Fruit fly (Drosophila melanogaster): Measurements from ENCODE around the gene rtet.
A peak's percentile ranks its signal among the peaks of the same experiment; 100 is the strongest.

rtet gene

DNA sequence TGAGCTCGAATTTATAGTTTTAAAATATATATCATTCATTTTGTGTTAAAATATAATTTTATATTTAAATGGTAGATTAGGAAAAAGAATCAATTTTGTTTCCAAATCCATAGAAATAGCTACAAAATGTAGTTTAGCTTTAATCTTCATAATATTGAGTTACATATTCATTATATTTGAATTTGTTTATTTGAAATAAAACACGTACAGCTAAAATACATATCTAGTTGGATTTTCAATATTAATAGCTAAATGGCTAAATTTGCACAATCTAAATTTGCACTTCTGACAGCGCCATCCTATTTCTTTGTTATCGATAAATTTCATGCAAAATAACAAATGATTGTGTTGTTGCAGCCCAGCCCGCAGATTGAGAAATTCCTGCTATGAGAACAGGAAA lies 25.7 kb downstream of the rtet start, which contains the start of gene Usp8 (continued):
- TF ChIP-seq insv (GFP tag; optimal IDR thresholded peaks at IDR 0.05) (peak in 1 of 2 experiments; percentile 26), Ssrp (tag; optimal IDR thresholded peaks at IDR 0.05) (peak; percentile 44), Dad (GFP tag; optimal IDR thresholded peaks at IDR 0.05) (no peak), CG7745 (tag; optimal IDR thresholded peaks at IDR 0.05) (no peak), CG13894 (tag; optimal IDR thresholded peaks at IDR 0.05) (no peak), CG2712 (tag; optimal IDR thresholded peaks at IDR 0.05) (peak; percentile 66), CG9876 (GFP tag; optimal IDR thresholded peaks at IDR 0.05) (no peak), dysf (GFP tag; IDR thresholded peaks at IDR 0.05) (0 out of 3 replicates have a peak, but pooled peaks have one; percentile 40), ewg (GFP tag; optimal IDR thresholded peaks at IDR 0.05) (no peak), CoRest (tag; optimal IDR thresholded peaks at IDR 0.05) (peak; percentile 68), lilli (GFP tag; optimal IDR thresholded peaks at IDR 0.05) (peak; percentile 18), abd-A (tag; optimal IDR thresholded peaks at IDR 0.05) (no peak), CG10274 (GFP tag; optimal IDR thresholded peaks at IDR 0.05) (no peak), CG2199 (GFP tag; IDR thresholded peaks at IDR 0.05) (no peak), caup (GFP tag; optimal IDR thresholded peaks at IDR 0.05; ENCODE audit: severe bottlenecking) (no peak), CG34376 (GFP tag; optimal IDR thresholded peaks at IDR 0.05) (no peak), E2f2 (GFP tag; IDR thresholded peaks at IDR 0.05) (peak; percentile 14; the same call in 1 of the 2 replicates), row (GFP tag; IDR thresholded peaks at IDR 0.05) (peak; percentile 80), ranshi (GFP tag; IDR thresholded peaks at IDR 0.05) (no peak), CG9817 (tag; optimal IDR thresholded peaks at IDR 0.05) (peak; percentile 24), CG15601 (tag; optimal IDR thresholded peaks at IDR 0.05) (peak; percentile 1), Rfx (GFP tag; IDR thresholded peaks at IDR 0.05) (peak; percentile 33; the same call in 1 of the 2 replicates), CG13424 (tag; optimal IDR thresholded peaks at IDR 0.05) (peak; percentile 62), CG3065 (GFP tag; optimal IDR thresholded peaks at IDR 0.05) (no peak), CG2116 (GFP tag; optimal IDR thresholded peaks at IDR 0.05) (peak; percentile 74), CG13775 (GFP tag; optimal IDR thresholded peaks at IDR 0.05) (peak; percentile 62), mam (GFP tag; optimal IDR thresholded peaks at IDR 0.05) (no peak), CG15073 (GFP tag; optimal IDR thresholded peaks at IDR 0.05) (no peak), Fer3 (tag; optimal IDR thresholded peaks at IDR 0.05) (peak; percentile 23), CG12659 (GFP tag; optimal IDR thresholded peaks at IDR 0.05) (peak; percentile 51), Ptx1 (GFP tag; IDR thresholded peaks at IDR 0.05) (peak; percentile 25; the same call in 1 of the 2 replicates), CTCF (GFP tag; optimal IDR thresholded peaks at IDR 0.05) (peak; percentile 9), sug (tag; optimal IDR thresholded peaks at IDR 0.05) (peak; percentile 49), CG18262 (tag; optimal IDR thresholded peaks at IDR 0.05) (peak; percentile 60), CG9932 (GFP tag; IDR thresholded peaks at IDR 0.05) (peak; percentile 46; the same call in 1 of the 2 replicates), Oli (tag; optimal IDR thresholded peaks at IDR 0.05) (peak; percentile 11), YL-1 (GFP tag; optimal IDR thresholded peaks at IDR 0.05) (peak; percentile 20), MBD-R2 (GFP tag; IDR thresholded peaks at IDR 0.05) (peak; percentile 43; the same call in 1 of the 2 replicates), CG8924 (tag; optimal IDR thresholded peaks at IDR 0.05) (peak; percentile 70), CG15696 (tag; optimal IDR thresholded peaks at IDR 0.05) (peak; percentile 37), CG3995 (GFP tag; optimal IDR thresholded peaks at IDR 0.05) (no peak), dpn (GFP tag; optimal IDR thresholded peaks at IDR 0.05) (peak in 1 of 2 experiments; percentile 22), Blimp-1 (GFP tag; optimal IDR thresholded peaks at IDR 0.05) (no peak), B-H2 (GFP tag; optimal IDR thresholded peaks at IDR 0.05) (no peak), pnt (GFP tag; optimal IDR thresholded peaks at IDR 0.05) (no peak), CG18619 (GFP tag; optimal IDR thresholded peaks at IDR 0.05) (peak; percentile 8), Optix (GFP tag; IDR thresholded peaks at IDR 0.05) (no peak), CG17829 (tag; optimal IDR thresholded peaks at IDR 0.05) (peak; percentile 23), CG30403 (GFP tag; optimal IDR thresholded peaks at IDR 0.05) (peak; percentile 65), slbo (GFP tag; IDR thresholded peaks at IDR 0.05) (peak; percentile 39; the same call in 1 of the 2 replicates)
